Fruit fly (Drosophila melanogaster) Kc167 (cell line): ENCODE results near the gene CG13288.

Experiments used
- Myc ChIP-seq: fragments of >200 bp; optimal IDR thresholded peaks from 2 replicates; lab custom pipeline; 2017; ENCODE audit warnings: missing external identifiers
- h ChIP-seq: fragments of >200 bp; optimal IDR thresholded peaks from 3 replicates; lab custom pipeline; 2018; ENCODE audit warnings: missing external identifiers
- insv ChIP-seq: fragments of >200 bp; optimal IDR thresholded peaks from 3 replicates; lab custom pipeline; 2018; ENCODE audit warnings: missing external identifiers
- psq ChIP-seq: fragments of >200 bp; optimal IDR thresholded peaks from 2 replicates; lab custom pipeline; 2017; ENCODE audit warnings: missing external identifiers

DNA sequence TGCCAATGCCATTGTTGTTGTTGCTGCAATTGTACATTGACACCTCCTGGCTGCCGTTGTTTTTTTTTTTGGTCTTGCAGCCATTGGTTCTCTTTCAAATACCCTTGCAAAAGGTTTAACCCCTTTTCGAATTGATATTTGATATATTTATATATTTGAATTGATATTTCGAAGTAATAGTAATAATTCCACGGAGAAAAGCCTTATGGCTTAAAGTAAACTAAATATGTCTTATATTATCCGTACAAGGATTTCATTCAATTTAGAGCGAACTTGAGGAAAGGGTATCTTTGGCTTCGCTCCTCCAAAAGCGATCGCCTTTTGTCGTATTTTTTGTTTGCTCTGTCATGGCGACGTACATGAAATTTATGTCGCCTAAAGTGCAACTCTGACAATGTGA lies 34.3 kb downstream of the CG13288 start:
- TF ChIP-seq h (lab: Kevin White, UChicago), result no peak
- no peak for TF ChIP-seq insv (lab: Kevin White, UChicago)
- TF ChIP-seq Myc (lab: Kevin White, UChicago), result no peak
- no peak for TF ChIP-seq psq (lab: Kevin White, UChicago)
